Fruit fly (Drosophila melanogaster) whole organism, prepupa: Measurements from ENCODE around the gene CG13833.

ENCODE experiments used
- CG10631 ChIP-seq: fragments of 200-800 bp; sonication (Bioruptor generic); optimal IDR thresholded peaks from 2 replicates; lab custom pipeline; 2016; ENCODE audit warnings: missing biosample characterization, missing genetic modification characterization
- CG11294 ChIP-seq: fragments of 200-800 bp; sonication (Bioruptor generic); IDR thresholded peaks from 2 replicates; pipeline ENCODE4 v1.3.6; 2022; ENCODE audit warnings: missing biosample characterization, missing genetic modification characterization
- CG11762 ChIP-seq: fragments of 200-800 bp; sonication (Bioruptor generic); optimal IDR thresholded peaks from 3 replicates; lab custom pipeline; 2016; ENCODE audit warnings: missing biosample characterization, missing genetic modification characterization; ENCODE audit not compliant: insufficient read depth
- CG11902 ChIP-seq: fragments of 200-800 bp; sonication (Bioruptor generic); optimal IDR thresholded peaks from 3 replicates; lab custom pipeline; 2016; ENCODE audit warnings: missing biosample characterization, missing genetic modification characterization
- CG15336 ChIP-seq: fragments of 200-800 bp; sonication (Bioruptor generic); IDR thresholded peaks from 2 replicates; pipeline ENCODE4 v1.3.6; 2022; ENCODE audit warnings: missing biosample characterization, missing genetic modification characterization
- CG1621 ChIP-seq: fragments of 200-800 bp; sonication (Bioruptor generic); optimal IDR thresholded peaks from 3 replicates; lab custom pipeline; 2018; ENCODE audit warnings: missing biosample characterization, mild to moderate bottlenecking, missing genetic modification characterization
- CG16779 ChIP-seq: fragments of 200-800 bp; sonication (Bioruptor generic); optimal IDR thresholded peaks from 3 replicates; lab custom pipeline; 2017; ENCODE audit warnings: missing biosample characterization, mild to moderate bottlenecking, missing genetic modification characterization
- CG3032 ChIP-seq: fragments of 200-800 bp; optimal IDR thresholded peaks from 2 replicates; lab custom pipeline; 2019; ENCODE audit warnings: missing biosample characterization, mild to moderate bottlenecking, missing genetic modification characterization, moderate library complexity
- CG31627 ChIP-seq: fragments of 200-800 bp; sonication (Bioruptor generic); optimal IDR thresholded peaks from 3 replicates; lab custom pipeline; 2016; ENCODE audit warnings: missing biosample characterization, missing genetic modification characterization
- CG3919 ChIP-seq: fragments of 200-800 bp; sonication (Bioruptor generic); optimal IDR thresholded peaks from 3 replicates; lab custom pipeline; 2016; ENCODE audit warnings: missing biosample characterization, missing genetic modification characterization
- CG6163 ChIP-seq: fragments of 200-800 bp; sonication (Bioruptor generic); IDR thresholded peaks from 3 replicates; pipeline ENCODE4 v1.3.6; 2022; ENCODE audit warnings: missing biosample characterization, missing genetic modification characterization
- CG6792 ChIP-seq: fragments of 200-800 bp; sonication (Bioruptor generic); optimal IDR thresholded peaks from 3 replicates; lab custom pipeline; 2016; ENCODE audit warnings: missing biosample characterization, missing genetic modification characterization
- CG6808 ChIP-seq: fragments of 200-800 bp; sonication (Bioruptor generic); optimal IDR thresholded peaks from 3 replicates; lab custom pipeline; 2017; ENCODE audit warnings: missing biosample characterization, missing genetic modification characterization, mild to moderate bottlenecking, moderate library complexity, missing genetic modification reagents
- CG6854 ChIP-seq: fragments of 200-800 bp; sonication (Bioruptor generic); optimal IDR thresholded peaks from 2 replicates; lab custom pipeline; 2017; ENCODE audit warnings: missing biosample characterization, mild to moderate bottlenecking, missing genetic modification characterization
- CG8119 ChIP-seq: fragments of 200-800 bp; sonication (Bioruptor generic); IDR thresholded peaks from 3 replicates; pipeline ENCODE4 v1.3.6; 2022; ENCODE audit warnings: missing biosample characterization, missing genetic modification characterization
- CG8319 ChIP-seq: fragments of 200-800 bp; sonication (Bioruptor generic); optimal IDR thresholded peaks from 3 replicates; lab custom pipeline; 2016; ENCODE audit warnings: missing biosample characterization, missing genetic modification characterization
- CG8632 ChIP-seq: fragments of 200-800 bp; sonication (Bioruptor generic); optimal IDR thresholded peaks from 3 replicates; lab custom pipeline; 2016; ENCODE audit warnings: missing biosample characterization, missing genetic modification characterization
- Eip75B ChIP-seq: fragments of 200-800 bp; sonication (Bioruptor generic); optimal IDR thresholded peaks from 3 replicates; lab custom pipeline; 2016; ENCODE audit warnings: missing biosample characterization, missing genetic modification characterization
- Eip78C ChIP-seq: fragments of 200-800 bp; sonication (Bioruptor generic); peaks from one replicate; lab custom pipeline; 2016; ENCODE audit warnings: missing biosample characterization, missing genetic modification characterization
- Eip93F ChIP-seq: fragments of 200-800 bp; sonication (Bioruptor generic); optimal IDR thresholded peaks from 2 replicates; lab custom pipeline; 2016; ENCODE audit warnings: missing biosample characterization, mild to moderate bottlenecking, missing genetic modification characterization
- Ets21C ChIP-seq: fragments of 200-800 bp; sonication (Bioruptor generic); optimal IDR thresholded peaks from 3 replicates; lab custom pipeline; 2016; ENCODE audit warnings: missing biosample characterization, missing genetic modification characterization
- Hr38 ChIP-seq: sonication (Bioruptor generic); optimal IDR thresholded peaks from 2 replicates; lab custom pipeline; 2016; ENCODE audit warnings: missing biosample characterization, missing genetic modification characterization
- achi ChIP-seq: fragments of 200-800 bp; sonication (Bioruptor generic); optimal IDR thresholded peaks from 3 replicates; lab custom pipeline; 2016; ENCODE audit warnings: missing biosample characterization, missing genetic modification characterization
- acj6 ChIP-seq: fragments of 200-800 bp; sonication (Bioruptor generic); optimal IDR thresholded peaks from 3 replicates; lab custom pipeline; 2016; ENCODE audit warnings: missing biosample characterization, missing genetic modification characterization
- eg ChIP-seq: fragments of 200-800 bp; sonication (Bioruptor generic); IDR thresholded peaks from 3 replicates; pipeline ENCODE4 v1.3.6; 2022; ENCODE audit warnings: missing biosample characterization, missing genetic modification characterization
- esn ChIP-seq: fragments of 200-800 bp; sonication (Bioruptor generic); optimal IDR thresholded peaks from 2 replicates; lab custom pipeline; 2016; ENCODE audit warnings: missing biosample characterization, mild to moderate bottlenecking, missing genetic modification characterization, moderate library complexity
- fkh ChIP-seq: fragments of 200-800 bp; sonication (Bioruptor generic); optimal IDR thresholded peaks from 3 replicates; lab custom pipeline; 2017; ENCODE audit warnings: missing biosample characterization, mild to moderate bottlenecking, missing genetic modification characterization, moderate library complexity
- lz ChIP-seq: fragments of 200-800 bp; sonication (Bioruptor generic); optimal IDR thresholded peaks from 3 replicates; lab custom pipeline; 2016; ENCODE audit warnings: missing biosample characterization, missing genetic modification characterization
- net ChIP-seq: fragments of 200-800 bp; sonication (Bioruptor generic); optimal IDR thresholded peaks from 3 replicates; lab custom pipeline; 2016; ENCODE audit warnings: missing biosample characterization, missing genetic modification characterization
- svp ChIP-seq: fragments of 200-800 bp; sonication (Bioruptor generic); peaks from one replicate; lab custom pipeline; 2016; ENCODE audit warnings: missing biosample characterization, missing genetic modification characterization

Gene CG13833

dm6 chr3R:23027428-23027813 is 7.9 kb downstream of the CG13833 start:
- peak; percentile 5 for TF ChIP-seq net (GFP tag; lab: Kevin White, UChicago)
- TF ChIP-seq CG15336 = no peak

- TF ChIP-seq esn (GFP tag; lab: Kevin White, UChicago) = no peak
- TF ChIP-seq CG1621 (tag; lab: Kevin White, UChicago) = peak; percentile 86
- TF ChIP-seq CG3919 (GFP tag; lab: Kevin White, UChicago) = no peak
- no peak for TF ChIP-seq CG16779 (tag; lab: Kevin White, UChicago)
- TF ChIP-seq Eip78C (GFP tag; lab: Kevin White, UChicago) = peak; percentile 46
Measured at dm6 chr3R:23026652-23027427, 8.5 kb downstream of the CG13833 start, which contains the start of gene lmd. lmd (minus strand) TSS chr3R:23026713.

dm6 chr3R:23013482-23013881 is 21.9 kb downstream of the CG13833 start:
- TF ChIP-seq Eip78C (GFP tag; lab: Kevin White, UChicago) (peak; percentile 17), CG11294 (GFP tag; lab: Robert Waterston, UW) (no peak), fkh (GFP tag; lab: Kevin White, UChicago) (peak; percentile 91)
- TF ChIP-seq, all 60 proteins: peak for 2

dm6 chr3R:23012017-23012416 is 23.3 kb downstream of the CG13833 start, which contains the start of gene CG6688:
CG6688 (plus strand) TSS chr3R:23012412.
- no peak for TF ChIP-seq net (GFP tag; lab: Kevin White, UChicago)
- no peak for TF ChIP-seq CG3032 (tag; lab: Kevin White, UChicago)
- TF ChIP-seq CG8319 (GFP tag; lab: Kevin White, UChicago) = no peak
- TF ChIP-seq CG10631 = no peak
- no peak for TF ChIP-seq CG6854 (GFP tag; lab: Kevin White, UChicago)
- TF ChIP-seq Eip75B (GFP tag; lab: Kevin White, UChicago) = no peak
- TF ChIP-seq CG6792 (GFP tag; lab: Kevin White, UChicago) = no peak
- TF ChIP-seq achi (GFP tag; lab: Kevin White, UChicago) = no peak
- TF ChIP-seq CG11762 (GFP tag; lab: Kevin White, UChicago) = no peak
- no peak for TF ChIP-seq svp (GFP tag; lab: Kevin White, UChicago)
- TF ChIP-seq CG8632 (GFP tag; lab: Kevin White, UChicago) = no peak
- TF ChIP-seq Ets21C (GFP tag; lab: Kevin White, UChicago) = no peak
- TF ChIP-seq Hr38 (GFP tag; lab: Kevin White, UChicago) = no peak
- TF ChIP-seq Eip78C (GFP tag; lab: Kevin White, UChicago) = peak; percentile 4
- no peak for TF ChIP-seq CG6808 (GFP tag; lab: Kevin White, UChicago)
- TF ChIP-seq CG31627 (GFP tag; lab: Kevin White, UChicago) = no peak
- TF ChIP-seq lz (GFP tag; lab: Kevin White, UChicago) = no peak
- peak; percentile 16 for TF ChIP-seq fkh (GFP tag; lab: Kevin White, UChicago)

dm6 chr3R:23010406-23010805 is 25.0 kb downstream of the CG13833 start, which contains the start of gene CG34375:
CG34375 (minus strand) TSS chr3R:23010562.
- TF ChIP-seq CG6163 (GFP tag; lab: Robert Waterston, UW) = peak; percentile 51; the same call in 2 of the 3 replicates
- TF ChIP-seq Eip78C (GFP tag; lab: Kevin White, UChicago) = peak; percentile 73
- no peak for TF ChIP-seq Eip75B (GFP tag; lab: Kevin White, UChicago)
- TF ChIP-seq CG11294 (GFP tag; lab: Robert Waterston, UW) = no peak
- TF ChIP-seq Eip93F = no peak
- no peak for TF ChIP-seq acj6 (GFP tag; lab: Kevin White, UChicago)
- 0 out of 2 replicates have a peak, but pooled peaks have one; percentile 33 for TF ChIP-seq CG15336
- TF ChIP-seq fkh (GFP tag; lab: Kevin White, UChicago) = no peak
- peak; percentile 62; the same call in 2 of the 3 replicates for TF ChIP-seq eg
- peak; percentile 39; the same call in 1 of the 3 replicates for TF ChIP-seq CG8119
- TF ChIP-seq CG6792 (GFP tag; lab: Kevin White, UChicago) = no peak
- no peak for TF ChIP-seq CG11902
- TF ChIP-seq, all 60 proteins: peak for 5
